Fruit fly (Drosophila melanogaster) whole organism, embryonic: ENCODE measurements around the gene CG2691.

Experiments
- ATbp ChIP-seq: fragments of 200-800 bp; sonication (Bioruptor generic); optimal IDR thresholded peaks from 2 replicates; lab custom pipeline; 2017; ENCODE audit warnings: missing biosample characterization, mild to moderate bottlenecking, missing genetic modification characterization, missing genetic modification reagents
- Atf6 ChIP-seq: fragments of 200-800 bp; sonication (Bioruptor generic); IDR thresholded peaks from 2 replicates; pipeline ENCODE4 v1.3.6; 2022; ENCODE audit warnings: missing biosample characterization, missing genetic modification characterization
- CG11093 ChIP-seq: fragments of 200-800 bp; sonication (Bioruptor generic); IDR thresholded peaks from 3 replicates; pipeline ENCODE4 v1.3.6; 2022; ENCODE audit warnings: missing biosample characterization, missing genetic modification characterization
- CG12155 ChIP-seq: fragments of 200-800 bp; sonication (Bioruptor generic); optimal IDR thresholded peaks from 3 replicates; lab custom pipeline; 2016; ENCODE audit warnings: missing biosample characterization, missing genetic modification characterization
- CG12659 ChIP-seq: fragments of 200-800 bp; sonication (Bioruptor generic); optimal IDR thresholded peaks from 3 replicates; lab custom pipeline; 2017; ENCODE audit warnings: mild to moderate bottlenecking, missing biosample characterization, missing genetic modification reagents, missing genetic modification characterization
- CG13894 ChIP-seq: fragments of 200-800 bp; sonication (Bioruptor generic); optimal IDR thresholded peaks from 3 replicates; lab custom pipeline; 2018; ENCODE audit warnings: missing biosample characterization, mild to moderate bottlenecking, missing genetic modification characterization, moderate library complexity
- CG14710 ChIP-seq: fragments of 200-800 bp; sonication (Bioruptor generic); optimal IDR thresholded peaks from 3 replicates; lab custom pipeline; 2019; ENCODE audit warnings: missing biosample characterization, mild to moderate bottlenecking, missing genetic modification characterization, moderate library complexity
- CG16815 ChIP-seq: fragments of 200-800 bp; sonication (Bioruptor generic); optimal IDR thresholded peaks from 3 replicates; lab custom pipeline; 2017; ENCODE audit warnings: missing biosample characterization, mild to moderate bottlenecking, missing genetic modification characterization
- CG17568 ChIP-seq: fragments of 200-800 bp; sonication (Bioruptor generic); optimal IDR thresholded peaks from 2 replicates; lab custom pipeline; 2018; ENCODE audit warnings: missing biosample characterization, mild to moderate bottlenecking, missing genetic modification characterization, moderate library complexity
- CG1792 ChIP-seq: fragments of 200-800 bp; sonication (Bioruptor generic); optimal IDR thresholded peaks from 2 replicates; lab custom pipeline; 2016; ENCODE audit warnings: missing biosample characterization, missing genetic modification characterization
- CG2120 ChIP-seq: fragments of 200-800 bp; sonication (Bioruptor generic); optimal IDR thresholded peaks from 3 replicates; lab custom pipeline; 2016; ENCODE audit warnings: missing biosample characterization, missing genetic modification characterization
- CG30020 ChIP-seq: fragments of 200-800 bp; optimal IDR thresholded peaks from 2 replicates; lab custom pipeline; 2019; ENCODE audit warnings: missing biosample characterization, mild to moderate bottlenecking, missing genetic modification characterization, moderate library complexity
- CG32767 ChIP-seq: fragments of 200-800 bp; sonication (Bioruptor generic); IDR thresholded peaks from 2 replicates; pipeline ENCODE4 v1.3.6; 2022; ENCODE audit warnings: missing biosample characterization, missing genetic modification characterization
- CG7745 ChIP-seq: fragments of 200-800 bp; sonication (Bioruptor generic); optimal IDR thresholded peaks from 2 replicates; lab custom pipeline; 2018; ENCODE audit warnings: missing biosample characterization, mild to moderate bottlenecking, missing genetic modification characterization, moderate library complexity
- CG7987 ChIP-seq: fragments of 200-800 bp; sonication (Bioruptor generic); optimal IDR thresholded peaks from 2 replicates; lab custom pipeline; 2018; ENCODE audit warnings: missing biosample characterization, mild to moderate bottlenecking, missing genetic modification characterization, moderate library complexity
- Chrac-16 ChIP-seq: fragments of 200-800 bp; sonication (Bioruptor generic); optimal IDR thresholded peaks from 3 replicates; lab custom pipeline; 2016; ENCODE audit warnings: missing biosample characterization, missing genetic modification characterization
- CoRest ChIP-seq: fragments of 200-800 bp; sonication (Bioruptor generic); optimal IDR thresholded peaks from 3 replicates; lab custom pipeline; 2018; ENCODE audit warnings: missing biosample characterization, mild to moderate bottlenecking, missing genetic modification characterization, moderate library complexity
- D19B ChIP-seq: fragments of 200-800 bp; sonication (Bioruptor generic); optimal IDR thresholded peaks from 2 replicates; lab custom pipeline; 2017; ENCODE audit warnings: missing biosample characterization, mild to moderate bottlenecking, missing genetic modification characterization
- ERR ChIP-seq: fragments of 200-800 bp; sonication (Bioruptor generic); optimal IDR thresholded peaks from 2 replicates; lab custom pipeline; 2016; ENCODE audit warnings: missing biosample characterization, missing genetic modification characterization
- Gug ChIP-seq: fragments of 200-800 bp; sonication (Bioruptor generic); IDR thresholded peaks from 4 replicates; pipeline ENCODE4 v1.3.6; 2022; ENCODE audit warnings: missing biosample characterization, missing genetic modification characterization
- Hr39 ChIP-seq: fragments of >200 bp; optimal IDR thresholded peaks from 2 replicates; lab custom pipeline; 2017
- Max ChIP-seq: fragments of 200-800 bp; sonication (Bioruptor generic); optimal IDR thresholded peaks from 2 replicates; lab custom pipeline; 2016; ENCODE audit warnings: missing biosample characterization, mild to moderate bottlenecking, missing genetic modification characterization
- NFAT ChIP-seq: fragments of 200-800 bp; sonication (Bioruptor generic); IDR thresholded peaks from 2 replicates; pipeline ENCODE4 v1.3.6; 2022; ENCODE audit warnings: missing biosample characterization, missing genetic modification characterization
- Oli ChIP-seq: fragments of 200-800 bp; sonication (Bioruptor generic); optimal IDR thresholded peaks from 2 replicates; lab custom pipeline; 2018; ENCODE audit warnings: missing biosample characterization, mild to moderate bottlenecking, missing genetic modification characterization, moderate library complexity
- ash1 ChIP-seq: fragments of 200-800 bp; sonication (Bioruptor generic); optimal IDR thresholded peaks from 2 replicates; lab custom pipeline; 2018; ENCODE audit warnings: missing biosample characterization, mild to moderate bottlenecking, missing genetic modification characterization
- bcd ChIP-seq: fragments of 200-800 bp; sonication (Bioruptor generic); optimal IDR thresholded peaks from 2 replicates; lab custom pipeline; 2017; ENCODE audit warnings: missing biosample characterization, mild to moderate bottlenecking, missing genetic modification characterization
- bowl ChIP-seq: fragments of 200-800 bp; sonication (Bioruptor generic); IDR thresholded peaks from 2 replicates; pipeline ENCODE4 v1.3.6; 2022; ENCODE audit warnings: missing biosample characterization, missing genetic modification characterization
- br ChIP-seq: fragments of >200 bp; optimal IDR thresholded peaks from 2 replicates; lab custom pipeline; 2017
- crp ChIP-seq, 2 experiments: fragments of 200-800 bp; sonication (Bioruptor generic); optimal IDR thresholded peaks; 2 replicates in 1 of 2; 3 replicates in 1 of 2; lab custom pipeline; 2017; ENCODE audit warnings: missing biosample characterization in 2 of 2, missing genetic modification characterization in 2 of 2, mild to moderate bottlenecking in 1 of 2, moderate library complexity in 1 of 2
- dan ChIP-seq: fragments of 200-800 bp; sonication (Bioruptor generic); IDR thresholded peaks from 2 replicates; pipeline ENCODE4 v1.3.6; 2022; ENCODE audit warnings: missing biosample characterization, missing genetic modification characterization
- eve ChIP-seq, 2 experiments: fragments of >200 bp; optimal IDR thresholded peaks; 2 replicates each; lab custom pipeline; 2017; ENCODE audit warnings: missing biosample characterization in 2 of 2, missing genetic modification characterization in 2 of 2
- fd3F ChIP-seq: fragments of 200-800 bp; sonication (Bioruptor generic); optimal IDR thresholded peaks from 2 replicates; lab custom pipeline; 2018; ENCODE audit warnings: missing biosample characterization, mild to moderate bottlenecking, missing genetic modification characterization, moderate library complexity
- gsb-n ChIP-seq: fragments of 200-800 bp; sonication (Bioruptor generic); optimal IDR thresholded peaks from 3 replicates; lab custom pipeline; 2018; ENCODE audit warnings: missing biosample characterization, mild to moderate bottlenecking, missing genetic modification characterization
- jigr1 ChIP-seq: fragments of 200-800 bp; sonication (Bioruptor generic); IDR thresholded peaks from 3 replicates; pipeline ENCODE4 v1.3.6; 2022; ENCODE audit warnings: missing biosample characterization, missing genetic modification characterization
- kah ChIP-seq: fragments of 200-800 bp; sonication (Bioruptor generic); optimal IDR thresholded peaks from 2 replicates; lab custom pipeline; 2018; ENCODE audit warnings: missing biosample characterization, mild to moderate bottlenecking, missing genetic modification characterization
- kay ChIP-seq: fragments of 200-800 bp; sonication (Bioruptor generic); optimal IDR thresholded peaks from 2 replicates; lab custom pipeline; 2016; ENCODE audit warnings: missing biosample characterization, missing genetic modification characterization
- lilli ChIP-seq: fragments of 200-800 bp; sonication (Bioruptor generic); optimal IDR thresholded peaks from 3 replicates; lab custom pipeline; 2016; ENCODE audit warnings: missing biosample characterization, missing genetic modification characterization
- nerfin-1 ChIP-seq: fragments of 200-800 bp; sonication (Bioruptor generic); optimal IDR thresholded peaks from 3 replicates; lab custom pipeline; 2019; ENCODE audit warnings: missing biosample characterization, mild to moderate bottlenecking, missing genetic modification characterization, moderate library complexity
- nmo ChIP-seq: fragments of 200-800 bp; sonication (Bioruptor generic); optimal IDR thresholded peaks from 2 replicates; lab custom pipeline; 2018; ENCODE audit warnings: missing biosample characterization, mild to moderate bottlenecking, missing genetic modification characterization, moderate library complexity
- pan ChIP-seq, 4 experiments: fragments of >200 bp in 3 of 4; fragments of 200-800 bp in 1 of 4; sonication (Bioruptor generic) in 1 of 4; optimal IDR thresholded peaks in 3 of 4; IDR thresholded peaks in 1 of 4; 2 replicates each; pipeline versions ENCODE4 v1.3.6 to Lab custom; 2017 to 2022; ENCODE audit warnings: missing biosample characterization in 2 of 4, missing genetic modification characterization in 2 of 4, mixed read lengths in 1 of 4
- pfk ChIP-seq: fragments of 200-800 bp; sonication (Bioruptor generic); optimal IDR thresholded peaks from 2 replicates; lab custom pipeline; 2018; ENCODE audit warnings: missing biosample characterization, mild to moderate bottlenecking, missing genetic modification characterization, moderate library complexity
- pita ChIP-seq: fragments of 200-800 bp; sonication (Bioruptor generic); optimal IDR thresholded peaks from 2 replicates; lab custom pipeline; 2017; ENCODE audit warnings: missing biosample characterization, mild to moderate bottlenecking, missing genetic modification characterization
- scrt ChIP-seq: fragments of 200-800 bp; sonication (Bioruptor generic); optimal IDR thresholded peaks from 2 replicates; lab custom pipeline; 2018; ENCODE audit warnings: missing biosample characterization, mild to moderate bottlenecking, missing genetic modification characterization, moderate library complexity
- sqz ChIP-seq: fragments of 200-800 bp; sonication (Bioruptor generic); optimal IDR thresholded peaks from 3 replicates; lab custom pipeline; 2018; ENCODE audit warnings: missing biosample characterization, mild to moderate bottlenecking, missing genetic modification characterization
- stwl ChIP-seq: fragments of 200-800 bp; sonication (Bioruptor generic); optimal IDR thresholded peaks from 3 replicates; lab custom pipeline; 2018; ENCODE audit warnings: missing biosample characterization, mild to moderate bottlenecking, missing genetic modification characterization, moderate library complexity
- sug ChIP-seq: fragments of 200-800 bp; optimal IDR thresholded peaks from 2 replicates; lab custom pipeline; 2019; ENCODE audit warnings: missing biosample characterization, mild to moderate bottlenecking, missing genetic modification characterization, moderate library complexity
- tx ChIP-seq: fragments of 200-800 bp; sonication (Bioruptor generic); optimal IDR thresholded peaks from 2 replicates; lab custom pipeline; 2016; ENCODE audit warnings: missing biosample characterization, missing genetic modification characterization
- wek ChIP-seq: fragments of 200-800 bp; sonication (Bioruptor generic); optimal IDR thresholded peaks from 3 replicates; lab custom pipeline; 2018; ENCODE audit warnings: missing biosample characterization, mild to moderate bottlenecking, missing genetic modification characterization, moderate library complexity

CG2691 gene

dm6 chrX:13626579-13626894, 2.3 kb upstream of the CG2691 start (continued):
- TF ChIP-seq jigr1 (GFP tag; lab: Robert Waterston, UW) (peak; percentile 57; the same call in 1 of the 3 replicates), wek (GFP tag; lab: Kevin White, UChicago) (no peak), Oli (tag; lab: Kevin White, UChicago) (peak; percentile 57), lilli (GFP tag; lab: Kevin White, UChicago) (peak; percentile 84), scrt (GFP tag; lab: Kevin White, UChicago) (peak; percentile 55), nerfin-1 (tag; lab: Kevin White, UChicago) (peak; percentile 53), CG2120 (peak; percentile 90)

- TF ChIP-seq CG17568 (peak; percentile 52), scrt (GFP tag; lab: Kevin White, UChicago) (peak; percentile 26), CG12659 (peak; percentile 5), Hr39 (lab: Kevin White, UChicago) (no peak), bcd (GFP tag; lab: Kevin White, UChicago) (no peak), br (lab: Kevin White, UChicago) (no peak), sug (peak; percentile 79), Chrac-16 (GFP tag; lab: Kevin White, UChicago) (no peak), stwl (no peak), CG16815 (GFP tag; lab: Kevin White, UChicago) (no peak), kay (GFP tag; lab: Kevin White, UChicago) (no peak), CG7745 (tag; lab: Kevin White, UChicago) (no peak), eve (GFP tag; optimal IDR thresholded peaks at IDR 0.05; lab: Kevin White, UChicago) (no peak), bowl (GFP tag; lab: Robert Waterston, UW) (no peak), CoRest (tag; lab: Kevin White, UChicago) (peak; percentile 36), Gug (GFP tag; lab: Robert Waterston, UW) (no peak), fd3F (GFP tag; lab: Kevin White, UChicago) (peak; percentile 54), dan (GFP tag; lab: Robert Waterston, UW) (no peak), tx (no peak), CG13894 (tag; lab: Kevin White, UChicago) (peak; percentile 71), ash1 (GFP tag; lab: Kevin White, UChicago) (peak; percentile 64), CG32767 (GFP tag; lab: Robert Waterston, UW) (no peak; the same call in 1 of the 2 replicates), gsb-n (no peak), pan (optimal IDR thresholded peaks at IDR 0.05; lab: Kevin White, UChicago) (no peak), pan (GFP tag; optimal IDR thresholded peaks at IDR 0.05 in 1 of 2, IDR thresholded peaks at IDR 0.05 in 1 of 2) (no peak), CG30020 (tag; lab: Kevin White, UChicago) (no peak), nmo (GFP tag; lab: Kevin White, UChicago) (no peak), D19B (GFP tag; lab: Kevin White, UChicago) (peak; percentile 25), sqz (GFP tag; lab: Kevin White, UChicago) (no peak), CG12155 (GFP tag; lab: Kevin White, UChicago) (no peak), pfk (GFP tag; lab: Kevin White, UChicago) (peak; percentile 23), crp (GFP tag; optimal IDR thresholded peaks at IDR 0.05; lab: Kevin White, UChicago) (no peak), Atf6 (GFP tag; lab: Robert Waterston, UW) (peak; percentile 67; the same call in 1 of the 2 replicates), CG1792 (GFP tag; lab: Kevin White, UChicago) (peak; percentile 0), NFAT (GFP tag; lab: Robert Waterston, UW) (peak; percentile 56; the same call in 1 of the 2 replicates), CG7987 (GFP tag; lab: Kevin White, UChicago) (no peak), Max (no peak), kah (no peak), ATbp (GFP tag; lab: Kevin White, UChicago) (peak; percentile 32), ERR (GFP tag; lab: Kevin White, UChicago) (no peak), CG14710 (no peak), CG11093 (no peak), pita (GFP tag; lab: Kevin White, UChicago) (no peak)
These were observed 1.8 kb upstream of the CG2691 start for dm6 chrX:13625888-13626578.
